Worm (Caenorhabditis elegans): ENCODE data around the gene pat-2.

pat-2 gene

ce11 chrIII:8845114-8845513 is 26.4 kb downstream of the pat-2 start, which contains the start of gene F44E2.6:
Gene F44E2.6, minus strand, starts transcription at chrIII:8845214.
- no peak for TF ChIP-seq tab-1 (GFP tag; IDR thresholded peaks at IDR 0.05)

DNA sequence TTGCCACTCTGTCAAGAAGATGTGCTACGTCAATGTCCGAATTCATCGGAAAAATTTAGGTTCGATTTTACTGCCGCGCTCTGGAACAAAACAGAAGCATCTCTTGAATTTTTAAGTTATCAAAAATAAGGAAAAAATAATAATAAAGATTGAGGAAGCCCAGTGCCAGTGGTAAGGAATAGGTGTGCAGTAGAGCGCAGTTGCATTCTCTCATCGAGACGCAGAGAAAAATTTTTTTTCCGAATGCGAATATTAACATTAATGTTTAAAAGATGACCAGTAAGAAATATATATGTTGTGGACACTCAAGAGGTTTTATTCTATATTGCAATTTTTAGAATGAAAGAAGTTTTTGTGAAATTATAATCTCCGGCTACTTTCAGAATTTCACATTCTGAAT is 29.0 kb downstream of the pat-2 start:
- TF ChIP-seq med-1 (GFP tag; optimal IDR thresholded peaks at IDR 0.05; ENCODE audit: insufficient read depth): no peak
- no peak for TF ChIP-seq klf-2 (GFP tag; conservative IDR thresholded peaks at IDR 0.05)
- peak; percentile 46; the same call in 1 of the 2 replicates for TF ChIP-seq ztf-29 (GFP tag; IDR thresholded peaks at IDR 0.05)
- no peak for TF ChIP-seq flt-1 (GFP tag; IDR thresholded peaks at IDR 0.05)
- TF ChIP-seq cog-1 (tag; optimal IDR thresholded peaks at IDR 0.05): peak; percentile 10

- TF ChIP-seq T22C8.4 (GFP tag; IDR thresholded peaks at IDR 0.05) (no peak), tab-1 (GFP tag; IDR thresholded peaks at IDR 0.05) (no peak), cog-1 (tag; optimal IDR thresholded peaks at IDR 0.05) (no peak), ztf-23 (GFP tag; IDR thresholded peaks at IDR 0.05) (no peak), ztf-29 (GFP tag; IDR thresholded peaks at IDR 0.05) (no peak), klf-2 (GFP tag; conservative IDR thresholded peaks at IDR 0.05) (no peak), ref-1 (GFP tag; conservative IDR thresholded peaks at IDR 0.05) (no peak), flt-1 (GFP tag; IDR thresholded peaks at IDR 0.05) (no peak), med-1 (GFP tag; optimal IDR thresholded peaks at IDR 0.05; ENCODE audit: insufficient read depth) (no peak)
Observed at ce11 chrIII:8848372-8848771, 29.7 kb downstream of the pat-2 start, which contains the start of gene F44E2.7. Gene F44E2.7, minus strand, starts transcription at chrIII:8848472.

DNA sequence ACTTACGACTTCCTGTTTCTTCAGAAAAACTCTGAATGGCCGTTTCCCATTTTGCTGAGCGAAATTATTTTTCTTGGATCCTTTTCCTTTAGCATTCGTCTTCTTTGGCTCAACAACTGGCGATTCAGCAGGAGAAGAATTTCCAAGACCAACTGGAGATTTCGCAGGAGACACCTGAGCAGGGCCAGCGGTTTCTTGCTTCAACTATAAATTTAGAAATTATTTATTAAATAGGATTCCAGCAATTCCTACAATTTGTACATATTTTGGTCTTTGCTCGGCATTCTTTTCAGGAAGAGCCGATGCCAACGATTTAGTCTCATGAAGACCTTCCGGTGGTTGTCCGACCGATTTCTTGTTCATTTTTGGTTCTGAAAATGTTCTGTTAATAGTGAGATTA is 30.8 kb downstream of the pat-2 start, which contains the start of gene F44E2.8:
Gene F44E2.8 (minus strand): TSS at position 371 of the 400 bp plus-strand sequence.
- TF ChIP-seq ztf-29 (GFP tag; IDR thresholded peaks at IDR 0.05) (no peak), cog-1 (tag; optimal IDR thresholded peaks at IDR 0.05) (no peak), tab-1 (GFP tag; IDR thresholded peaks at IDR 0.05) (no peak), ztf-23 (GFP tag; IDR thresholded peaks at IDR 0.05) (no peak), med-1 (GFP tag; optimal IDR thresholded peaks at IDR 0.05; ENCODE audit: insufficient read depth) (no peak), flt-1 (GFP tag; IDR thresholded peaks at IDR 0.05) (no peak), T22C8.4 (GFP tag; IDR thresholded peaks at IDR 0.05) (no peak), klf-2 (GFP tag; conservative IDR thresholded peaks at IDR 0.05) (no peak), ref-1 (GFP tag; conservative IDR thresholded peaks at IDR 0.05) (no peak)

DNA sequence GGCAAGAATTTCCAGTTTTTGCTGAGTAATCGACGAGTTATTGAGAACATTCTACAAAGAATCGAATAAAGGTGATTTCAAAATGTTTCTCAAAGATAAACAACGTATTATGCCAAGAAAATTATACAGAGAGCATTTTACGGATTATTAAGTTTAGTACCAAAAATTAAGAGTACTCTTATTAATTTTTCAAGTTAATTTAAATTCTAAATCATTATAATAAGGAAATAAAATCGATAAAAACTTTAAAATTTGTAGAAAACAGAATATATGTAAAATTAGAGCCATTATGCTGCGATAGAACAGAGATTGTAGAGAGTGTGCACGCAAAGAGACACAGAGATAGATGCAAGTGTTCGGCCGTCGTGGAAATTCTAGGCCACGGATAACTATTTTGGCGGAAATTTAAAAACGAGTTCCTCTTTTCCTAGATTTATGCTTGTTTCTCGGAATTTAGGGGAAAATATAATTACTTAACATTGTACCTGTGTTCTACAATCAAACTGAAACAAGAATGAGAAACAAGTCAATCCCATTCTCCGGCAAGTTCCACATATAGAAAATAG is 31.9 kb downstream of the pat-2 start, which contains the start of gene F44E2.9:
Gene F44E2.9 (minus strand): TSS at position 51 of the 566 bp plus-strand sequence.
- TF ChIP-seq ztf-23 (GFP tag; IDR thresholded peaks at IDR 0.05): 0 out of 2 replicates have a peak, but pooled peaks have one; percentile 59
- peak; percentile 27; the same call in 1 of the 2 replicates for TF ChIP-seq flt-1 (GFP tag; IDR thresholded peaks at IDR 0.05)
- no peak for TF ChIP-seq T22C8.4 (GFP tag; IDR thresholded peaks at IDR 0.05)
- no peak for TF ChIP-seq ztf-29 (GFP tag; IDR thresholded peaks at IDR 0.05)
- TF ChIP-seq ref-1 (GFP tag; conservative IDR thresholded peaks at IDR 0.05): no peak
- peak; percentile 51 for TF ChIP-seq cog-1 (tag; optimal IDR thresholded peaks at IDR 0.05)
- TF ChIP-seq tab-1 (GFP tag; IDR thresholded peaks at IDR 0.05): no peak
- no peak for TF ChIP-seq med-1 (GFP tag; optimal IDR thresholded peaks at IDR 0.05; ENCODE audit: insufficient read depth)

- TF ChIP-seq ztf-23 (GFP tag; IDR thresholded peaks at IDR 0.05) (no peak), med-1 (GFP tag; optimal IDR thresholded peaks at IDR 0.05; ENCODE audit: insufficient read depth) (no peak), ref-1 (GFP tag; conservative IDR thresholded peaks at IDR 0.05) (no peak), T22C8.4 (GFP tag; IDR thresholded peaks at IDR 0.05) (no peak), ztf-29 (GFP tag; IDR thresholded peaks at IDR 0.05) (no peak), tab-1 (GFP tag; IDR thresholded peaks at IDR 0.05) (no peak)
Observed at ce11 chrIII:8851961-8852360, 33.3 kb downstream of the pat-2 start, which contains the start of gene plg-1. Gene plg-1, plus strand, starts transcription at chrIII:8852261.

ce11 chrIII:8858482-8858881 is 39.8 kb downstream of the pat-2 start:
- TF ChIP-seq tab-1 (GFP tag; IDR thresholded peaks at IDR 0.05) (no peak), ztf-29 (GFP tag; IDR thresholded peaks at IDR 0.05) (no peak), flt-1 (GFP tag; IDR thresholded peaks at IDR 0.05) (no peak), klf-2 (GFP tag; conservative IDR thresholded peaks at IDR 0.05) (no peak), ztf-23 (GFP tag; IDR thresholded peaks at IDR 0.05) (no peak), med-1 (GFP tag; optimal IDR thresholded peaks at IDR 0.05; ENCODE audit: insufficient read depth) (no peak), cog-1 (tag; optimal IDR thresholded peaks at IDR 0.05) (no peak), T22C8.4 (GFP tag; IDR thresholded peaks at IDR 0.05) (no peak), ref-1 (GFP tag; conservative IDR thresholded peaks at IDR 0.05) (no peak)

ce11 chrIII:8865294-8865766 is 46.6 kb downstream of the pat-2 start:
- TF ChIP-seq ztf-29 (GFP tag; IDR thresholded peaks at IDR 0.05) (no peak), flt-1 (GFP tag; IDR thresholded peaks at IDR 0.05) (0 out of 2 replicates have a peak, but pooled peaks have one; percentile 54), ztf-23 (GFP tag; IDR thresholded peaks at IDR 0.05) (peak; percentile 57; the same call in 1 of the 2 replicates), T22C8.4 (GFP tag; IDR thresholded peaks at IDR 0.05) (no peak), cog-1 (tag; optimal IDR thresholded peaks at IDR 0.05) (peak; percentile 11), tab-1 (GFP tag; IDR thresholded peaks at IDR 0.05) (peak; percentile 51; the same call in 1 of the 2 replicates)

ce11 chrIII:8866038-8866437 is 47.3 kb downstream of the pat-2 start:
- TF ChIP-seq med-1 (GFP tag; optimal IDR thresholded peaks at IDR 0.05; ENCODE audit: insufficient read depth) (no peak), ztf-23 (GFP tag; IDR thresholded peaks at IDR 0.05) (no peak), ref-1 (GFP tag; conservative IDR thresholded peaks at IDR 0.05) (no peak), klf-2 (GFP tag; conservative IDR thresholded peaks at IDR 0.05) (no peak), ztf-29 (GFP tag; IDR thresholded peaks at IDR 0.05) (no peak), tab-1 (GFP tag; IDR thresholded peaks at IDR 0.05) (no peak), T22C8.4 (GFP tag; IDR thresholded peaks at IDR 0.05) (no peak), flt-1 (GFP tag; IDR thresholded peaks at IDR 0.05) (no peak), cog-1 (tag; optimal IDR thresholded peaks at IDR 0.05) (no peak)

Measured in whole organism, midembryonic.